Worm (Caenorhabditis elegans): ENCODE data around the gene magi-1.

- no peak for TF ChIP-seq pha-4 (tag; optimal IDR thresholded peaks at IDR 0.05)
- no peak for TF ChIP-seq unc-62 (GFP tag; optimal IDR thresholded peaks at IDR 0.05)
- no peak for TF ChIP-seq elt-1 (tag; optimal IDR thresholded peaks at IDR 0.05; ENCODE audit: borderline replicate concordance, insufficient read depth)
- no peak for TF ChIP-seq unc-39 (tag; optimal IDR thresholded peaks at IDR 0.05)
- no peak for TF ChIP-seq snpc-4 (tag; optimal IDR thresholded peaks at IDR 0.05)
- no peak for TF ChIP-seq nhr-2 (tag; optimal IDR thresholded peaks at IDR 0.05)
- no peak for TF ChIP-seq lsy-2 (tag; optimal IDR thresholded peaks at IDR 0.05)
- no peak for TF ChIP-seq blmp-1 (tag; optimal IDR thresholded peaks at IDR 0.05)
- no peak for TF ChIP-seq unc-120 (tag; optimal IDR thresholded peaks at IDR 0.05; ENCODE audit: poor library complexity, severe bottlenecking)
- TF ChIP-seq cnd-1 (tag; optimal IDR thresholded peaks at IDR 0.05): no peak
- TF ChIP-seq mab-5 (tag; optimal IDR thresholded peaks at IDR 0.05): no peak
These were observed 13.0 kb upstream of the magi-1 start for ce11 chrIV:11701878-11702277.

Data from whole organism, mixed stage, embryonic.